Worm (Caenorhabditis elegans): ENCODE data around the gene K12H6.5.
"Not testable (repeated sequence)": the region's sequence is repeated elsewhere in the genome, so short reads cannot be mapped to it uniquely, and the experiment has no call there.

The K12H6.5 gene

DNA sequence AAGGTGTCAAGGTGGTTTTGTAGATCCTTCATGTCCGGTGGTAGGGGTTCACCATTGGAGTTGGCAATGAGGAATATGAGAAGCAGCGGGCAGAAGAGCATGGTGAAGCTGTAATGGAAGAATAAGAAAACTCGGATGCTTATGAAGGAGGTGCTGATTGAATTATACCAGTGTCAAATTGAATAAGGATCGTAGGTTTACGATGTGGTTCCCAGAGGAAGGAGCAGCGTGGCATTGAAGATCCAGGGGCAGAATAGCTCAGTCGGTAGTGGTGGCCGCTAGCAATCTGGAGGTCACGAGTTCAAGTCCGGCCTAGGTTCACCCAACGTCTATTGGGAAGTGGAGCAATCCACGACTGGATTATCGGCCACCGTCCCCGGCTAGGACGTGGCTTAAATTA lies 15.6 kb upstream of the K12H6.5 start, which contains the start of gene Y110A2AL.6:
Gene Y110A2AL.6, minus strand, starts transcription at position 101 of the 400 bp plus-strand sequence.
- TF ChIP-seq tbx-37 (GFP tag; conservative IDR thresholded peaks at IDR 0.05), result no peak

DNA sequence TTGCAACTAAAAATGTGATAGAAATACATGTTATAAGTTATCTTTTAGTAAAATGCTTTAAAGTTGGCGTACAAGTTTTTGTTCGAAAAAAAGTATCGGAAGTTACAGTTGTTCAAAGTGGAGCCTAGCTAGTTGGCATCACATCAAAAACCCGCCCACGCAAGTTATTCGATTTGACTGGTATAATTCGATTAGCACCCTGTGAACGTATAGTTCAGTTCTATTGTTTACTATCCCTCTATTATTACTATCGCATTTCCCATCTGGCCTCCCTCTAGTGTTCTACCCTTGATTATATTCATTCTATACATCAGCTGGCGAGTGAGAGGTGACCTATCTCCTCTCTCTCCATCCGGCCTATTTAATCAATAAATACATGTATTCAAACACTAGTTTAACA lies 13.0 kb upstream of the K12H6.5 start, which contains the start of gene Y110A2AL.4:
Gene Y110A2AL.4, plus strand, starts transcription at position 301 of the 400 bp plus-strand sequence.
- TF ChIP-seq ets-7 (tag; optimal IDR thresholded peaks at IDR 0.05); sea-1 (GFP tag; conservative IDR thresholded peaks at IDR 0.05); flt-1 (GFP tag; IDR thresholded peaks at IDR 0.05): not testable (repeated sequence)

DNA sequence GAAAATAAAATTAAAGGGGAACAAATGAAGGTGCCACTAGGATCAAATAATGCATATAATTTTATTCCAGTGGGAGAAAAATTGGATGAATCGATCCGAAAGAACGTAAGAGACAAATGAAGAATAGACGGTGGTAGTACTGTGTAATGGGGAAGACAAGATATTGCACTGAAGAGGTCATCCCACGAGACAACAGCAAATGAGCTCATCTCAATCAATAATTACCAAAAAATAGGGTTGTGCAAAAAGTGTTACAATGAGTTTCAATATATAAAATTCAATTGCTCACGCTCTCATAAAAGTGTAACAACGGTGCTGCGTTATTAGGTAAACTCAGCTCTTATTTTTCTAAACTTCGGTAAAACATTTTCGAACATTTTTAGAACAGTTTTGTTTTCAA lies 10.9 kb upstream of the K12H6.5 start, which contains the start of gene K12H6.7:
Gene K12H6.7, minus strand, starts transcription at position 101 of the 400 bp plus-strand sequence.
- no peak for TF ChIP-seq ama-1 (optimal IDR thresholded peaks at IDR 0.05)
- no peak for TF ChIP-seq tra-4 (tag; optimal IDR thresholded peaks at IDR 0.05)
- no peak for TF ChIP-seq ceh-13 (GFP tag; optimal IDR thresholded peaks at IDR 0.05)
- no peak for TF ChIP-seq ceh-36 (tag; optimal IDR thresholded peaks at IDR 0.05)
- TF ChIP-seq scrt-1 (GFP tag; IDR thresholded peaks at IDR 0.05), result no peak
- no peak for TF ChIP-seq pes-1 (GFP tag; IDR thresholded peaks at IDR 0.05)
- no peak for TF ChIP-seq B0310.2 (tag; optimal IDR thresholded peaks at IDR 0.05)
- TF ChIP-seq sea-1 (GFP tag; conservative IDR thresholded peaks at IDR 0.05), result no peak
- no peak for TF ChIP-seq F13C5.2 (tag; optimal IDR thresholded peaks at IDR 0.05)
- TF ChIP-seq ets-7 (tag; optimal IDR thresholded peaks at IDR 0.05), result no peak
- TF ChIP-seq tbx-37 (GFP tag; conservative IDR thresholded peaks at IDR 0.05), result no peak

DNA sequence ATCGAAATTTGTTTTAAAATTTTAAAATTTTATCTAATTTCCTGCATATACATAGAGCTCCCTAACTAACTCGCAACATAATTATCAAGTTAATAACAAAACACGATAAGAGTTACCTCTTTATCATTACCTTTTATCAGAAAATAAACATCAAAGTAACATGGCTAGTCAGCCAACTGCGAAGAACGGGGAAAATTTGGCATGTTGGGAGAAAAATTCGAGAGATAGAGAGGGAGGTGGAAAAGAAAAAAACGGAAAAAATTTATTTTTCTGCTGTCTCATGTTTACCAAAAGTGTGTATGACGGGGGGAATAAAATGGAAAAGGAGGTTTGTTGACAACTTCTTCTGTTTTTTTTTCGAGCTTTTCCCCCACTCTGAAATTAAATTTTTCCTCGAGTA lies 8.1 kb upstream of the K12H6.5 start:
- no peak for TF ChIP-seq ceh-36 (tag; optimal IDR thresholded peaks at IDR 0.05)
- TF ChIP-seq hnd-1 (tag; optimal IDR thresholded peaks at IDR 0.05), result no peak
- no peak for TF ChIP-seq ceh-13 (GFP tag; optimal IDR thresholded peaks at IDR 0.05)
- no peak for TF ChIP-seq flt-1 (GFP tag; IDR thresholded peaks at IDR 0.05)
- TF ChIP-seq tbx-37 (GFP tag; conservative IDR thresholded peaks at IDR 0.05), result no peak
- TF ChIP-seq B0310.2 (tag; optimal IDR thresholded peaks at IDR 0.05), result no peak
- no peak for TF ChIP-seq scrt-1 (GFP tag; IDR thresholded peaks at IDR 0.05)
- TF ChIP-seq ets-7 (tag; optimal IDR thresholded peaks at IDR 0.05), result no peak
- TF ChIP-seq aly-1 (tag; optimal IDR thresholded peaks at IDR 0.05), result no peak
- TF ChIP-seq ama-1 (optimal IDR thresholded peaks at IDR 0.05), result no peak
- TF ChIP-seq sea-1 (GFP tag; conservative IDR thresholded peaks at IDR 0.05), result no peak
- no peak for TF ChIP-seq pes-1 (GFP tag; IDR thresholded peaks at IDR 0.05)
- no peak for TF ChIP-seq hmbx-1 (tag; optimal IDR thresholded peaks at IDR 0.05)
- no peak for TF ChIP-seq F13C5.2 (tag; optimal IDR thresholded peaks at IDR 0.05)
- TF ChIP-seq tra-4 (tag; optimal IDR thresholded peaks at IDR 0.05), result no peak
- TF ChIP-seq hmg-4 (GFP tag; optimal IDR thresholded peaks at IDR 0.05), result no peak
- no peak for TF ChIP-seq tbx-11 (GFP tag; IDR thresholded peaks at IDR 0.05)

DNA sequence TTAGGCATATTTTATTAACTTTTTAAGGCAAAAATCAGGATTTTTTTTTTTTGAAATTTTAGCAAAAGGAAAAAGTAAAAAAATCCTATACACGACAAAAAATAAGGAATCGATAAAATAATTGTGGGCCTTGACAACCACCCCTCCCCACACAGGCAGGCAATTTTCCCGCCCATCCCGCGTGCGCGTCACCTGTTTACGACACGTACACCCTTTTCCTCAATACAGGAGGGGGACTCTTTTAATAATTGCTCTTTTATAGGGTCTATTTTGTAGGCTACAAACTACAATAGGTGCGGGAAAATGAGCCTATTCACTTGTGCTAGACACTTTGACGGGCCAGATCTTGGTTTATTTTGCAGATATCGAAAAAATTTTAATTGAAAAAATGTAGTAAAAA lies 6.6 kb upstream of the K12H6.5 start:
- TF ChIP-seq hmg-4 (GFP tag; optimal IDR thresholded peaks at IDR 0.05) (peak; percentile 9), pes-1 (GFP tag; IDR thresholded peaks at IDR 0.05) (no peak), tra-4 (tag; optimal IDR thresholded peaks at IDR 0.05) (no peak)

DNA sequence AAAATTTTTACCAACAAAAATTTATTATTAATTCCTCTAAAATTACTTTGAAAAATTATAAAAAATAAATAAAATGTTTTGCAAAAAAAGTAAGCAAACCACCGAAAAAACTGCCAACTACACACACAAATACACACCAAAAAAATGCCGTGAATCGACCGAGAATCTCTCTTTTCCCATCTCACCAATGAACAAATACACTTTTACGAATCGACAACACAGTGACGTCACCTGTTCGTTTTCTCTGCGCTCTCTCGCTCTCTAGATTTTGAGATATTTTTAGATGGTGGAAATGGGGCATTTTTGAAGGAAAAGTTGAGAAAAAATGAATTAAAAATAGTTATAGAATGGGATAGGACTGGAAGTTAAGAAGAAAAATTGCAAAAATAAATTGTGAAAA lies 6.1 kb upstream of the K12H6.5 start:
- TF ChIP-seq hmg-4 (GFP tag; optimal IDR thresholded peaks at IDR 0.05) (no peak), aly-1 (tag; optimal IDR thresholded peaks at IDR 0.05) (no peak), ama-1 (optimal IDR thresholded peaks at IDR 0.05) (no peak), sea-1 (GFP tag; conservative IDR thresholded peaks at IDR 0.05) (no peak), hnd-1 (tag; optimal IDR thresholded peaks at IDR 0.05) (no peak), pes-1 (GFP tag; IDR thresholded peaks at IDR 0.05) (no peak), ceh-36 (tag; optimal IDR thresholded peaks at IDR 0.05) (no peak), tra-4 (tag; optimal IDR thresholded peaks at IDR 0.05) (no peak), scrt-1 (GFP tag; IDR thresholded peaks at IDR 0.05) (no peak), F13C5.2 (tag; optimal IDR thresholded peaks at IDR 0.05) (no peak), ceh-13 (GFP tag; optimal IDR thresholded peaks at IDR 0.05) (no peak), ets-7 (tag; optimal IDR thresholded peaks at IDR 0.05) (no peak), hmbx-1 (tag; optimal IDR thresholded peaks at IDR 0.05) (no peak), flt-1 (GFP tag; IDR thresholded peaks at IDR 0.05) (no peak), B0310.2 (tag; optimal IDR thresholded peaks at IDR 0.05) (no peak), tbx-11 (GFP tag; IDR thresholded peaks at IDR 0.05) (no peak), tbx-37 (GFP tag; conservative IDR thresholded peaks at IDR 0.05) (no peak)

DNA sequence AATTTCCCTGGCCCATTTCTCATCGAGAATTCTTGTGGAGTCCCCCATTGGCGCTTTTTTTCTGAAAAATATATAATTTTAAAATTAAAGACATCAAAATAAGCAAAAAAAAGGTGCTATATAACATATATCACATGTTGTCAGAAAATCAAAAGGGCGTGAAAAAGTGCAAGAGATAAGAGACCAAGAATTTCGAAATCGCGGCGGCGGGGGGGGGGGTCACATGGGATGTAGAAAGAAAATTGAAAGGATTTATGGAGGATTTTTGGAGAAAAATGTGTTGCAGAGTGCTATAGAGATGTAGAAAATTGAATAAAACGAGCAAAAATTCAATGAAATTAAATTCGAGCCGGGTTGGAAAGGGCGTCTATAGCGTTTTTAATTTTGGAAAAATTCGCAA lies 5.2 kb upstream of the K12H6.5 start, which contains the start of gene K12H6.6:
Gene K12H6.6, minus strand, starts transcription at position 61 of the 400 bp plus-strand sequence.
- TF ChIP-seq tbx-37 (GFP tag; conservative IDR thresholded peaks at IDR 0.05) (no peak), F13C5.2 (tag; optimal IDR thresholded peaks at IDR 0.05) (no peak), ceh-36 (tag; optimal IDR thresholded peaks at IDR 0.05) (no peak), pes-1 (GFP tag; IDR thresholded peaks at IDR 0.05) (no peak), ama-1 (optimal IDR thresholded peaks at IDR 0.05) (no peak), hmg-4 (GFP tag; optimal IDR thresholded peaks at IDR 0.05) (no peak), aly-1 (tag; optimal IDR thresholded peaks at IDR 0.05) (no peak), hnd-1 (tag; optimal IDR thresholded peaks at IDR 0.05) (no peak), scrt-1 (GFP tag; IDR thresholded peaks at IDR 0.05) (no peak), B0310.2 (tag; optimal IDR thresholded peaks at IDR 0.05) (no peak), tra-4 (tag; optimal IDR thresholded peaks at IDR 0.05) (no peak)

DNA sequence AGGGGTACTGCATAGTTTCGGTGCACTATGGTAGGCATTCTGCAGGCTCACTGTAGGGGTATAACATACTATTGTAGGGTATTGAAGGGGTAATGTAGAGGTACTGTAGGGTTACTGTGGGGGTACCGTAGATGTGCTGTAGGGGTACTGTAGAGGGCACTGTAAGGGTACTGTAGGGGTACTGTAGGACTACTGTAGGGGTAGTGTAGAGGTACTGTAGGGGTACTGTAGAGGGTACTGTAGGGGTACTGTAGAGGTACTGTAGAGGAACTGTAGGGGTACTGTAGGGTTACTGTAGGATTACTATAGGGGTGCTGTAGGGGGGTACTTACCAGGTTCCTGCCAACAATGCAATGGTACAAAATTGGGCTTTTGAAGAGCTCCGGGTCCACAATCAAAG lies 4.2 kb upstream of the K12H6.5 start:
- no peak for TF ChIP-seq ets-7 (tag; optimal IDR thresholded peaks at IDR 0.05)
- no peak for TF ChIP-seq aly-1 (tag; optimal IDR thresholded peaks at IDR 0.05)
- TF ChIP-seq ceh-36 (tag; optimal IDR thresholded peaks at IDR 0.05), result no peak
- no peak for TF ChIP-seq scrt-1 (GFP tag; IDR thresholded peaks at IDR 0.05)
- no peak for TF ChIP-seq tra-4 (tag; optimal IDR thresholded peaks at IDR 0.05)
- no peak for TF ChIP-seq hnd-1 (tag; optimal IDR thresholded peaks at IDR 0.05)
- TF ChIP-seq B0310.2 (tag; optimal IDR thresholded peaks at IDR 0.05), result no peak
- no peak for TF ChIP-seq ceh-13 (GFP tag; optimal IDR thresholded peaks at IDR 0.05)
- TF ChIP-seq sea-1 (GFP tag; conservative IDR thresholded peaks at IDR 0.05), result no peak
- TF ChIP-seq pes-1 (GFP tag; IDR thresholded peaks at IDR 0.05), result no peak
- TF ChIP-seq tbx-11 (GFP tag; IDR thresholded peaks at IDR 0.05), result no peak
- no peak for TF ChIP-seq hmg-4 (GFP tag; optimal IDR thresholded peaks at IDR 0.05)
- TF ChIP-seq hmbx-1 (tag; optimal IDR thresholded peaks at IDR 0.05), result no peak
- no peak for TF ChIP-seq flt-1 (GFP tag; IDR thresholded peaks at IDR 0.05)
- TF ChIP-seq F13C5.2 (tag; optimal IDR thresholded peaks at IDR 0.05), result no peak
- no peak for TF ChIP-seq tbx-37 (GFP tag; conservative IDR thresholded peaks at IDR 0.05)
- TF ChIP-seq ama-1 (optimal IDR thresholded peaks at IDR 0.05), result no peak
